Fruit fly (Drosophila melanogaster) whole organism, embryonic: Measurements from ENCODE around the gene CHOp24.

ENCODE experiments used
- Adf1 ChIP-seq: fragments of 200-800 bp; sonication (Bioruptor generic); IDR thresholded peaks from 2 replicates; pipeline ENCODE4 v1.3.6; 2022; ENCODE audit warnings: missing biosample characterization, missing genetic modification characterization
- Atf-2 ChIP-seq: fragments of 200-800 bp; sonication (Bioruptor generic); optimal IDR thresholded peaks from 2 replicates; lab custom pipeline; 2016; ENCODE audit warnings: missing biosample characterization, missing genetic modification characterization
- BtbVII ChIP-seq: fragments of 200-800 bp; sonication (Bioruptor generic); optimal IDR thresholded peaks from 3 replicates; lab custom pipeline; 2017; ENCODE audit warnings: missing biosample characterization, mild to moderate bottlenecking, missing genetic modification characterization
- CG11696 ChIP-seq: fragments of 200-800 bp; sonication (Bioruptor generic); IDR thresholded peaks from 2 replicates; pipeline ENCODE4 v1.3.6; 2022; ENCODE audit warnings: missing biosample characterization, missing genetic modification characterization
- CG15073 ChIP-seq: fragments of 200-800 bp; sonication (Bioruptor generic); optimal IDR thresholded peaks from 2 replicates; lab custom pipeline; 2016; ENCODE audit warnings: missing biosample characterization, missing genetic modification characterization
- CG15479 ChIP-seq: fragments of 200-800 bp; sonication (Bioruptor generic); optimal IDR thresholded peaks from 3 replicates; lab custom pipeline; 2019; ENCODE audit warnings: missing biosample characterization, mild to moderate bottlenecking, missing genetic modification characterization, moderate library complexity
- CG17328 ChIP-seq: fragments of 200-800 bp; sonication (Bioruptor generic); IDR thresholded peaks from 2 replicates; pipeline ENCODE4 v1.3.6; 2022; ENCODE audit warnings: missing biosample characterization, missing genetic modification characterization
- CG30020 ChIP-seq: fragments of 200-800 bp; optimal IDR thresholded peaks from 2 replicates; lab custom pipeline; 2019; ENCODE audit warnings: missing biosample characterization, mild to moderate bottlenecking, missing genetic modification characterization, moderate library complexity
- CG30431 ChIP-seq: fragments of 200-800 bp; sonication (Bioruptor generic); optimal IDR thresholded peaks from 2 replicates; lab custom pipeline; 2017; ENCODE audit warnings: missing biosample characterization, missing genetic modification characterization
- CG3838 ChIP-seq: fragments of 200-800 bp; sonication (Bioruptor generic); optimal IDR thresholded peaks from 3 replicates; lab custom pipeline; 2016; ENCODE audit warnings: missing biosample characterization, missing genetic modification characterization
- CG42726 ChIP-seq: fragments of 200-800 bp; sonication (Bioruptor generic); IDR thresholded peaks from 2 replicates; pipeline ENCODE4 v1.3.6; 2022; ENCODE audit warnings: missing biosample characterization, missing genetic modification characterization; ENCODE audit not compliant: partially characterized antibody
- CG4360 ChIP-seq: fragments of 200-800 bp; sonication (Bioruptor generic); IDR thresholded peaks from 2 replicates; pipeline ENCODE4 v1.3.6; 2022; ENCODE audit warnings: missing biosample characterization, missing genetic modification characterization
- CG9876 ChIP-seq: fragments of 200-800 bp; sonication (Bioruptor generic); optimal IDR thresholded peaks from 2 replicates; lab custom pipeline; 2016; ENCODE audit warnings: missing biosample characterization, missing genetic modification characterization
- CG9932 ChIP-seq: fragments of 200-800 bp; sonication (Bioruptor generic); IDR thresholded peaks from 2 replicates; pipeline ENCODE4 v1.3.6; 2022; ENCODE audit warnings: missing biosample characterization, missing genetic modification characterization
- CHES-1-like ChIP-seq: fragments of 200-800 bp; sonication (Bioruptor generic); optimal IDR thresholded peaks from 2 replicates; lab custom pipeline; 2016; ENCODE audit warnings: missing biosample characterization, missing genetic modification characterization
- Deaf1 ChIP-seq: fragments of 200-800 bp; optimal IDR thresholded peaks from 3 replicates; lab custom pipeline; 2019; ENCODE audit warnings: missing biosample characterization, mild to moderate bottlenecking, missing genetic modification characterization, moderate library complexity
- Dip3 ChIP-seq: fragments of 200-800 bp; sonication (Bioruptor generic); optimal IDR thresholded peaks from 3 replicates; lab custom pipeline; 2016; ENCODE audit warnings: missing biosample characterization, missing genetic modification characterization
- Dp ChIP-seq: fragments of 200-800 bp; sonication (Bioruptor generic); optimal IDR thresholded peaks from 2 replicates; lab custom pipeline; 2018; ENCODE audit warnings: missing biosample characterization, mild to moderate bottlenecking, missing genetic modification characterization, moderate library complexity
- Elba2 ChIP-seq: fragments of 200-800 bp; sonication (Bioruptor generic); optimal IDR thresholded peaks from 3 replicates; lab custom pipeline; 2016; ENCODE audit warnings: missing biosample characterization, missing genetic modification characterization
- HLHmδ ChIP-seq: fragments of 200-800 bp; sonication (Bioruptor generic); optimal IDR thresholded peaks from 2 replicates; lab custom pipeline; 2018; ENCODE audit warnings: missing biosample characterization, mild to moderate bottlenecking, missing genetic modification characterization, moderate library complexity
- Hey ChIP-seq: fragments of 200-800 bp; sonication (Bioruptor generic); optimal IDR thresholded peaks from 3 replicates; lab custom pipeline; 2018; ENCODE audit warnings: missing biosample characterization, mild to moderate bottlenecking, missing genetic modification characterization
- Kr ChIP-seq: fragments of 200-800 bp; sonication (Bioruptor generic); optimal IDR thresholded peaks from 2 replicates; lab custom pipeline; 2017; ENCODE audit warnings: missing biosample characterization, mild to moderate bottlenecking, missing genetic modification characterization
- Med ChIP-seq: fragments of 200-800 bp; sonication (Bioruptor generic); peaks from one replicate; lab custom pipeline; 2016; ENCODE audit warnings: missing biosample characterization, missing genetic modification characterization, mild to moderate bottlenecking, inconsistent platforms, moderate library complexity
- Nf-YB ChIP-seq: fragments of 200-800 bp; sonication (Bioruptor generic); optimal IDR thresholded peaks from 3 replicates; lab custom pipeline; 2019; ENCODE audit warnings: missing biosample characterization, mild to moderate bottlenecking, missing genetic modification characterization, moderate library complexity
- Nf-YC ChIP-seq: fragments of 200-800 bp; optimal IDR thresholded peaks from 3 replicates; lab custom pipeline; 2019; ENCODE audit warnings: missing biosample characterization, mild to moderate bottlenecking, missing genetic modification characterization, moderate library complexity
- PHDP ChIP-seq: fragments of 200-800 bp; sonication (Bioruptor generic); optimal IDR thresholded peaks from 3 replicates; lab custom pipeline; 2018; ENCODE audit warnings: missing biosample characterization, mild to moderate bottlenecking, missing genetic modification characterization, moderate library complexity
- Rfx ChIP-seq: fragments of 200-800 bp; sonication (Bioruptor generic); IDR thresholded peaks from 2 replicates; pipeline ENCODE4 v1.3.6; 2022; ENCODE audit warnings: missing biosample characterization, missing genetic modification characterization
- Sox100B ChIP-seq: fragments of 200-800 bp; sonication (Bioruptor generic); optimal IDR thresholded peaks from 3 replicates; lab custom pipeline; 2018; ENCODE audit warnings: missing biosample characterization, mild to moderate bottlenecking, missing genetic modification characterization
- Sry-δ ChIP-seq: fragments of 200-800 bp; sonication (Bioruptor generic); optimal IDR thresholded peaks from 2 replicates; lab custom pipeline; 2016; ENCODE audit warnings: missing biosample characterization, missing genetic modification characterization
- Trl ChIP-seq, 3 experiments: fragments of >200 bp in 2 of 3; fragments of 200-800 bp in 1 of 3; sonication (Bioruptor generic) in 1 of 3; optimal IDR thresholded peaks; 2 replicates in 1 of 3; 3 replicates in 2 of 3; lab custom pipeline; 2016 to 2017; ENCODE audit warnings: missing biosample characterization in 1 of 3, missing genetic modification characterization in 1 of 3
- Vsx1 ChIP-seq: fragments of 200-800 bp; sonication (Bioruptor generic); optimal IDR thresholded peaks from 2 replicates; lab custom pipeline; 2017; ENCODE audit warnings: missing biosample characterization, mild to moderate bottlenecking, missing genetic modification characterization, missing genetic modification reagents
- al ChIP-seq: fragments of 200-800 bp; sonication (Bioruptor generic); IDR thresholded peaks from 2 replicates; pipeline ENCODE4 v1.3.6; 2022; ENCODE audit warnings: missing biosample characterization, missing genetic modification characterization
- az2 ChIP-seq: fragments of 200-800 bp; sonication (Bioruptor generic); optimal IDR thresholded peaks from 3 replicates; lab custom pipeline; 2016; ENCODE audit warnings: missing biosample characterization, missing genetic modification characterization
- cg ChIP-seq: fragments of 200-800 bp; sonication (Bioruptor generic); optimal IDR thresholded peaks from 3 replicates; lab custom pipeline; 2019; ENCODE audit warnings: missing biosample characterization, mild to moderate bottlenecking, missing genetic modification characterization, moderate library complexity
- esg ChIP-seq: fragments of 200-800 bp; sonication (Bioruptor generic); conservative IDR thresholded peaks from 2 replicates; pipeline ENCODE4 v1.3.6; 2022; ENCODE audit warnings: missing biosample characterization, missing genetic modification characterization
- ewg ChIP-seq: fragments of 200-800 bp; sonication (Bioruptor generic); optimal IDR thresholded peaks from 3 replicates; lab custom pipeline; 2017; ENCODE audit warnings: mild to moderate bottlenecking, missing biosample characterization, missing genetic modification reagents, missing genetic modification characterization
- fd3F ChIP-seq: fragments of 200-800 bp; sonication (Bioruptor generic); optimal IDR thresholded peaks from 2 replicates; lab custom pipeline; 2018; ENCODE audit warnings: missing biosample characterization, mild to moderate bottlenecking, missing genetic modification characterization, moderate library complexity
- gcm2 ChIP-seq: fragments of 200-800 bp; sonication (Bioruptor generic); optimal IDR thresholded peaks from 2 replicates; lab custom pipeline; 2016; ENCODE audit warnings: missing biosample characterization, missing genetic modification characterization
- grau ChIP-seq: fragments of 200-800 bp; optimal IDR thresholded peaks from 3 replicates; lab custom pipeline; 2019; ENCODE audit warnings: missing biosample characterization, mild to moderate bottlenecking, missing genetic modification characterization, moderate library complexity
- hth ChIP-seq: fragments of >200 bp; optimal IDR thresholded peaks from 2 replicates; lab custom pipeline; 2017; ENCODE audit warnings: inconsistent platforms
- kni ChIP-seq: fragments of 200-800 bp; sonication (Bioruptor generic); optimal IDR thresholded peaks from 3 replicates; lab custom pipeline; 2017; ENCODE audit warnings: mild to moderate bottlenecking, missing biosample characterization, missing genetic modification reagents, missing genetic modification characterization
- nerfin-1 ChIP-seq: fragments of 200-800 bp; sonication (Bioruptor generic); optimal IDR thresholded peaks from 3 replicates; lab custom pipeline; 2019; ENCODE audit warnings: missing biosample characterization, mild to moderate bottlenecking, missing genetic modification characterization, moderate library complexity
- odd ChIP-seq: fragments of 200-800 bp; sonication (Bioruptor generic); optimal IDR thresholded peaks from 2 replicates; lab custom pipeline; 2017; ENCODE audit warnings: missing biosample characterization, mild to moderate bottlenecking, missing genetic modification characterization
- p53 ChIP-seq: fragments of 200-800 bp; sonication (Bioruptor generic); optimal IDR thresholded peaks from 2 replicates; lab custom pipeline; 2016; ENCODE audit warnings: missing biosample characterization, missing genetic modification characterization
- pros ChIP-seq: fragments of 200-800 bp; sonication (Bioruptor generic); optimal IDR thresholded peaks from 3 replicates; lab custom pipeline; 2019; ENCODE audit warnings: missing biosample characterization, mild to moderate bottlenecking, missing genetic modification characterization, moderate library complexity
- schlank ChIP-seq: fragments of 200-800 bp; sonication (Bioruptor generic); optimal IDR thresholded peaks from 2 replicates; lab custom pipeline; 2018; ENCODE audit warnings: missing biosample characterization, mild to moderate bottlenecking, missing genetic modification characterization
- seq ChIP-seq: fragments of 200-800 bp; sonication (Bioruptor generic); IDR thresholded peaks from 2 replicates; pipeline ENCODE4 v1.3.6; 2022; ENCODE audit warnings: missing biosample characterization, missing genetic modification characterization
- sisA ChIP-seq: fragments of 200-800 bp; sonication (Bioruptor generic); IDR thresholded peaks from 2 replicates; pipeline ENCODE4 v1.3.6; 2022; ENCODE audit warnings: missing biosample characterization, missing genetic modification characterization
- sqz ChIP-seq: fragments of 200-800 bp; sonication (Bioruptor generic); optimal IDR thresholded peaks from 3 replicates; lab custom pipeline; 2018; ENCODE audit warnings: missing biosample characterization, mild to moderate bottlenecking, missing genetic modification characterization
- wek ChIP-seq: fragments of 200-800 bp; sonication (Bioruptor generic); optimal IDR thresholded peaks from 3 replicates; lab custom pipeline; 2018; ENCODE audit warnings: missing biosample characterization, mild to moderate bottlenecking, missing genetic modification characterization, moderate library complexity
- yki ChIP-seq: fragments of >200 bp; optimal IDR thresholded peaks from 3 replicates; lab custom pipeline; 2018
- z ChIP-seq: fragments of 200-800 bp; sonication (Bioruptor generic); IDR thresholded peaks from 3 replicates; pipeline ENCODE4 v1.3.6; 2022; ENCODE audit warnings: missing biosample characterization, missing genetic modification characterization

The CHOp24 gene

DNA sequence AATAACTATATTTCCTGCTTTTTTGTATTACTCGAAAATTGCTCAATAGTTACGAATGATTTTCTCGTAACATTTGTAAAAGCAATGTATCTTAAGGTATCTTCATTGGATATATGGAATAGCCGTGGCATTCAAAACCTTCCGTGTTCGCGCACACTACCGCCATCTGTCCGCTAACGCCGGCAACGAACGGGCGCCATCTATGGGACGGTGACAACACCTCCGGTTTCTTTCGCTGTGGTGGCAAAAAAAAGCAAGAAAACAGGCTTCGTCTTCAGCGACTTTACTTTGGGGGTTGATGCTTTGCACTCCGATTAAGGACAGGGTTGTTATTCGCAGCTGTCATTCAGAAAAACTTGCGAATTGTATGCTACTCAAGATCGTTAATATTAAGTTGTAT, 33.6 kb upstream of the CHOp24 start (continued):
- TF ChIP-seq CG9876 (GFP tag; lab: Kevin White, UChicago) (peak; percentile 42), Elba2 (GFP tag; lab: Kevin White, UChicago) (peak; percentile 37), CG30020 (no peak), ewg (GFP tag; lab: Kevin White, UChicago) (peak; percentile 61), esg (GFP tag; lab: Robert Waterston, UW) (no peak), Atf-2 (GFP tag; lab: Kevin White, UChicago) (peak; percentile 55), Rfx (GFP tag; lab: Robert Waterston, UW) (peak; percentile 66), CG42726 (GFP tag; lab: Robert Waterston, UW) (peak; percentile 53; the same call in 1 of the 2 replicates), CG9932 (no peak), CG15073 (GFP tag; lab: Kevin White, UChicago) (no peak), CG3838 (no peak), az2 (peak; percentile 73), CG17328 (GFP tag; lab: Robert Waterston, UW) (peak; percentile 84), BtbVII (GFP tag; lab: Kevin White, UChicago) (no peak), Dp (GFP tag; lab: Kevin White, UChicago) (peak; percentile 17), Hey (tag; lab: Kevin White, UChicago) (no peak), kni (GFP tag; lab: Kevin White, UChicago) (peak; percentile 13), nerfin-1 (no peak), p53 (GFP tag; lab: Kevin White, UChicago) (peak; percentile 55), CG15479 (no peak), Sox100B (GFP tag; lab: Kevin White, UChicago) (peak; percentile 19), Vsx1 (GFP tag; lab: Kevin White, UChicago) (peak; percentile 45), CG30431 (GFP tag; lab: Kevin White, UChicago) (peak; percentile 36), PHDP (peak; percentile 64), Med (GFP tag; lab: Kevin White, UChicago) (peak; percentile 85), hth (no peak), CHES-1-like (GFP tag; lab: Kevin White, UChicago) (peak; percentile 20), al (GFP tag; lab: Robert Waterston, UW) (no peak), Sry-δ (GFP tag; lab: Kevin White, UChicago) (no peak), Dip3 (GFP tag; lab: Kevin White, UChicago) (no peak), odd (GFP tag; lab: Kevin White, UChicago) (peak; percentile 60), schlank (tag; lab: Kevin White, UChicago) (no peak), fd3F (GFP tag; lab: Kevin White, UChicago) (peak; percentile 36), HLHmδ (GFP tag; lab: Kevin White, UChicago) (peak; percentile 85)

DNA sequence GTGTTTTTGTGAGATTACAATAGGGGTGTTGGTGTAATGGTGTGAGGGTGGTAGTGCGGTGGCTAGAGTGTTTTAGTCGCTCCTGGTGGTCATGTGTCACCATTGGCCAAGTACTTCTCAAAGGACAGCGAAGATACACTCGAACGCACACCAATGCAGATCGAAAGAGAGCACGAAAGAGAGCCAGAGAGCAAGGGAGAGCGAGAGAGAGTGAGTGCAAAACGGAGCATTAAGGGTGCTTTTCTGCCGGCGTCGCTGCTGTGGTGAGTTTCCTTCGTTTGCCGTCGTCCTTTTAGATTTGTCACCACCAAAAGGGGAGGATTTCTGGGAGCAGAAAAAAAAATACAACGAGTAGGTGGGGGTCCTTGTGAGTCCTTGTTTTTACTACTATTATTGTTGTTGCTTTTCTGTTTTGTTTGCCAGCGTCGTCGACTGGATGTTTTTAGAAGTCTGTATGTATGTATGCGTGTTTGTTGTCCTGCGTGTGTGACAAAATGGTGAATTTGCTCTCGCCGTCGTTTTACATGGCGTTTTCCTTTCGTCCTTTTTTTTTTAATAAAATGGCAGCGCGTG, 32.5 kb upstream of the CHOp24 start:
- TF ChIP-seq cg: peak; percentile 69
- TF ChIP-seq Nf-YB (GFP tag; lab: Kevin White, UChicago): peak; percentile 94
- peak; percentile 65; the same call in 1 of the 2 replicates for TF ChIP-seq seq (GFP tag; lab: Robert Waterston, UW)
- peak; percentile 44 for TF ChIP-seq pros
- peak; percentile 18 for TF ChIP-seq Deaf1 (tag; lab: Kevin White, UChicago)
- TF ChIP-seq sqz (GFP tag; lab: Kevin White, UChicago): peak; percentile 64
- peak; percentile 85 for TF ChIP-seq yki (lab: Kevin White, UChicago)
- TF ChIP-seq Kr: no peak
- no peak for TF ChIP-seq gcm2 (GFP tag; lab: Kevin White, UChicago)
- TF ChIP-seq Trl (optimal IDR thresholded peaks at IDR 0.05; lab: Kevin White, UChicago): peak; percentile 76 to 93
- TF ChIP-seq Trl (GFP tag; optimal IDR thresholded peaks at IDR 0.05; lab: Kevin White, UChicago): no peak
- TF ChIP-seq z (GFP tag; lab: Robert Waterston, UW): peak; percentile 90
- no peak for TF ChIP-seq wek (GFP tag; lab: Kevin White, UChicago)
- TF ChIP-seq grau (tag; lab: Kevin White, UChicago): no peak
- no peak for TF ChIP-seq CG11696 (GFP tag; lab: Robert Waterston, UW)
- TF ChIP-seq Nf-YC (tag; lab: Kevin White, UChicago): peak; percentile 90
- no peak for TF ChIP-seq sisA
- peak; percentile 75 for TF ChIP-seq Adf1 (GFP tag; lab: Robert Waterston, UW)
- TF ChIP-seq CG4360 (GFP tag; lab: Robert Waterston, UW): peak; percentile 70
